Worm (Caenorhabditis elegans) whole organism, L4 larva: ENCODE results near the gene C14A4.12.

Source experiments
- ama-1 ChIP-seq: fragments of 150-350 bp; optimal IDR thresholded peaks from 2 replicates; lab custom pipeline; 2014; ENCODE audit warnings: inconsistent platforms, mixed read lengths
- ctbp-1 ChIP-seq: fragments of 200-800 bp; sonication (Bioruptor generic); IDR thresholded peaks from 2 replicates; pipeline ENCODE4 v1.3.6; 2022; ENCODE audit warnings: missing genetic modification reagents, missing genetic modification characterization, missing compliant biosample characterization
- jun-1 ChIP-seq: fragments of 150-350 bp; optimal IDR thresholded peaks from 2 replicates; lab custom pipeline; 2014; ENCODE audit warnings: missing biosample characterization, missing genetic modification reagents, missing genetic modification characterization
- nhr-237 ChIP-seq: sonication (generic microtip); optimal IDR thresholded peaks from 2 replicates; lab custom pipeline; 2017; ENCODE audit warnings: missing biosample characterization, missing genetic modification characterization

- TF ChIP-seq nhr-237 (tag; lab: Kevin White, UChicago) (no peak), ctbp-1 (GFP tag; lab: Robert Waterston, UW) (0 out of 2 replicates have a peak, but pooled peaks have one; percentile 29), ama-1 (lab: Kevin White, UChicago) (peak; percentile 58), jun-1 (no peak)
Observed at ce11 chrII:10657632-10658108, 44.8 kb downstream of the C14A4.12 start, which contains the start of gene lact-3.
